Worm (Caenorhabditis elegans) whole organism, L1 larva: ENCODE data around the gene K09C4.4.

Experiments used
- C04F5.9 ChIP-seq: sonication (generic microtip); optimal IDR thresholded peaks from 2 replicates; lab custom pipeline; 2016; ENCODE audit warnings: missing genetic modification characterization, missing compliant biosample characterization
- C34B4.2 ChIP-seq: sonication (generic microtip); optimal IDR thresholded peaks from 2 replicates; lab custom pipeline; 2017; ENCODE audit warnings: mild to moderate bottlenecking, missing genetic modification characterization, missing compliant biosample characterization
- Y116A8C.19 ChIP-seq: sonication (generic microtip); optimal IDR thresholded peaks from 2 replicates; lab custom pipeline; 2016; ENCODE audit warnings: missing compliant biosample characterization, missing genetic modification characterization, borderline replicate concordance
- aly-2 ChIP-seq: fragments of 150-350 bp; optimal IDR thresholded peaks from 2 replicates; lab custom pipeline; 2014; ENCODE audit warnings: missing biosample characterization, missing genetic modification characterization
- ama-1 ChIP-seq: fragments of 150-350 bp; optimal IDR thresholded peaks from 2 replicates; lab custom pipeline; 2014
- ceh-8 ChIP-seq: fragments of 200-800 bp; sonication (Bioruptor generic); optimal IDR thresholded peaks from 2 replicates; lab custom pipeline; 2018; ENCODE audit warnings: mild to moderate bottlenecking, missing genetic modification characterization, moderate library complexity, missing compliant biosample characterization
- ceh-88 ChIP-seq: fragments of 200-800 bp; sonication (Bioruptor generic); IDR thresholded peaks from 2 replicates; pipeline ENCODE4 v1.3.6; 2022; ENCODE audit warnings: missing genetic modification characterization, missing compliant biosample characterization
- ceh-90 ChIP-seq: sonication (generic microtip); optimal IDR thresholded peaks from 2 replicates; lab custom pipeline; 2016; ENCODE audit warnings: missing genetic modification characterization, missing compliant biosample characterization
- dpl-1 ChIP-seq, 3 experiments: fragments of 150-350 bp in 2 of 3; sonication (generic microtip) in 1 of 3; optimal IDR thresholded peaks; 2 replicates each; lab custom pipeline; 2014 to 2017; ENCODE audit warnings: missing biosample characterization in 3 of 3, missing genetic modification characterization in 3 of 3, missing genetic modification reagents in 3 of 3
- elt-2 ChIP-seq: sonication (generic microtip); optimal IDR thresholded peaks from 2 replicates; lab custom pipeline; 2016; ENCODE audit warnings: missing genetic modification characterization, mild to moderate bottlenecking, inconsistent platforms, missing compliant biosample characterization, missing genetic modification reagents
- fkh-4 ChIP-seq: sonication (generic microtip); optimal IDR thresholded peaks from 2 replicates; lab custom pipeline; 2016; ENCODE audit warnings: missing compliant biosample characterization, missing genetic modification characterization, borderline replicate concordance
- fkh-8 ChIP-seq: sonication (generic microtip); optimal IDR thresholded peaks from 2 replicates; lab custom pipeline; 2016; ENCODE audit warnings: mild to moderate bottlenecking, missing genetic modification characterization, missing compliant biosample characterization
- fos-1 ChIP-seq: fragments of 150-350 bp; optimal IDR thresholded peaks from 2 replicates; lab custom pipeline; 2014; ENCODE audit warnings: missing biosample characterization, missing genetic modification characterization
- hlh-4 ChIP-seq: sonication (generic microtip); optimal IDR thresholded peaks from 2 replicates; lab custom pipeline; 2016; ENCODE audit warnings: mild to moderate bottlenecking, missing genetic modification characterization, missing compliant biosample characterization
- hpl-2 ChIP-seq: fragments of 150-350 bp; optimal IDR thresholded peaks from 2 replicates; lab custom pipeline; 2014; ENCODE audit warnings: missing biosample characterization, missing genetic modification reagents, missing genetic modification characterization
- isw-1 ChIP-seq: fragments of 200-800 bp; sonication (Bioruptor generic); IDR thresholded peaks from 2 replicates; pipeline ENCODE4 v1.3.6; 2022; ENCODE audit warnings: missing genetic modification characterization, missing compliant biosample characterization
- jun-1 ChIP-seq: fragments of 150-350 bp; optimal IDR thresholded peaks from 2 replicates; lab custom pipeline; 2014; ENCODE audit warnings: missing biosample characterization, missing genetic modification reagents, missing genetic modification characterization
- lin-14 ChIP-seq: fragments of 200-800 bp; sonication (Bioruptor generic); optimal IDR thresholded peaks from 2 replicates; lab custom pipeline; 2018; ENCODE audit warnings: mild to moderate bottlenecking, missing genetic modification characterization, moderate library complexity, missing compliant biosample characterization
- lin-15B ChIP-seq: fragments of 150-350 bp; sonication (generic microtip); optimal IDR thresholded peaks from 3 replicates; lab custom pipeline; 2014; ENCODE audit warnings: missing biosample characterization, missing genetic modification characterization
- lir-3 ChIP-seq: sonication (generic microtip); optimal IDR thresholded peaks from 2 replicates; lab custom pipeline; 2016; ENCODE audit warnings: mild to moderate bottlenecking, missing genetic modification characterization, moderate library complexity, missing compliant biosample characterization; ENCODE audit not compliant: poor library complexity
- mdl-1 ChIP-seq, 2 experiments: fragments of 150-350 bp; optimal IDR thresholded peaks; 2 replicates each; lab custom pipeline; 2014 to 2017; ENCODE audit warnings: missing biosample characterization in 2 of 2, missing genetic modification characterization in 2 of 2, inconsistent platforms in 1 of 2
- nhr-12 ChIP-seq: sonication (generic microtip); optimal IDR thresholded peaks from 2 replicates; lab custom pipeline; 2017; ENCODE audit warnings: missing biosample characterization, missing genetic modification characterization
- nhr-20 ChIP-seq: sonication (generic microtip); optimal IDR thresholded peaks from 2 replicates; lab custom pipeline; 2016; ENCODE audit warnings: mild to moderate bottlenecking, missing genetic modification characterization, missing compliant biosample characterization
- nhr-77 ChIP-seq: fragments of 150-350 bp; optimal IDR thresholded peaks from 2 replicates; lab custom pipeline; 2014; ENCODE audit warnings: missing biosample characterization, missing genetic modification characterization
- pag-3 ChIP-seq: sonication (generic microtip); optimal IDR thresholded peaks from 2 replicates; lab custom pipeline; 2017; ENCODE audit warnings: missing genetic modification characterization, mild to moderate bottlenecking, missing compliant biosample characterization, antibody characterized with exemption, borderline replicate concordance; ENCODE audit not compliant: insufficient read depth
- pax-3 ChIP-seq: fragments of 200-800 bp; sonication (Bioruptor generic); optimal IDR thresholded peaks from 2 replicates; lab custom pipeline; 2018; ENCODE audit warnings: mild to moderate bottlenecking, missing genetic modification characterization, moderate library complexity, missing compliant biosample characterization
- pqm-1 ChIP-seq: sonication (generic microtip); optimal IDR thresholded peaks from 3 replicates; lab custom pipeline; 2017; ENCODE audit warnings: missing biosample characterization, missing genetic modification characterization
- snpc-4 ChIP-seq: fragments of 150-350 bp; optimal IDR thresholded peaks from 2 replicates; lab custom pipeline; 2014; ENCODE audit warnings: missing biosample characterization, missing genetic modification characterization
- snu-23 ChIP-seq: sonication (generic microtip); optimal IDR thresholded peaks from 2 replicates; lab custom pipeline; 2016; ENCODE audit warnings: missing genetic modification characterization, missing compliant biosample characterization
- sox-4 ChIP-seq: sonication (generic microtip); optimal IDR thresholded peaks from 2 replicates; lab custom pipeline; 2016; ENCODE audit warnings: missing genetic modification characterization, missing compliant biosample characterization
- tbx-2 ChIP-seq: sonication (generic microtip); optimal IDR thresholded peaks from 2 replicates; lab custom pipeline; 2016; ENCODE audit warnings: missing genetic modification characterization, missing compliant biosample characterization
- unc-130 ChIP-seq: fragments of 150-350 bp; optimal IDR thresholded peaks from 2 replicates; lab custom pipeline; 2017; ENCODE audit warnings: missing biosample characterization, missing genetic modification characterization, inconsistent platforms
- unc-30 ChIP-seq: sonication (generic microtip); optimal IDR thresholded peaks from 2 replicates; lab custom pipeline; 2017; ENCODE audit warnings: missing biosample characterization, missing genetic modification characterization
- unc-62 ChIP-seq: fragments of 150-350 bp; optimal IDR thresholded peaks from 2 replicates; lab custom pipeline; 2014; ENCODE audit warnings: missing biosample characterization, missing genetic modification reagents, missing genetic modification characterization
- unc-86 ChIP-seq: sonication (generic microtip); optimal IDR thresholded peaks from 2 replicates; lab custom pipeline; 2016; ENCODE audit warnings: missing genetic modification characterization, missing compliant biosample characterization
- vab-15 ChIP-seq: sonication (generic microtip); optimal IDR thresholded peaks from 2 replicates; lab custom pipeline; 2017; ENCODE audit warnings: missing genotype, mild to moderate bottlenecking, missing genetic modification characterization, missing compliant biosample characterization
- xbp-1 ChIP-seq: sonication (generic microtip); optimal IDR thresholded peaks from 2 replicates; lab custom pipeline; 2016; ENCODE audit warnings: missing genetic modification characterization, missing compliant biosample characterization
- zip-4 ChIP-seq: fragments of 200-800 bp; sonication (Bioruptor generic); optimal IDR thresholded peaks from 2 replicates; lab custom pipeline; 2018; ENCODE audit warnings: mild to moderate bottlenecking, missing genetic modification characterization, moderate library complexity, missing compliant biosample characterization
- ztf-4 ChIP-seq: fragments of 150-350 bp; optimal IDR thresholded peaks from 2 replicates; lab custom pipeline; 2014; ENCODE audit warnings: missing biosample characterization, missing genetic modification characterization

The K09C4.4 gene

ce11 chrX:3296182-3296581, 6.9 kb downstream of the K09C4.4 start, which contains the start of gene K09C4.2:
Gene K09C4.2, plus strand, starts transcription at chrX:3296482.
- no peak for TF ChIP-seq vab-15 (tag; lab: Kevin White, UChicago)
- no peak for TF ChIP-seq ama-1 (lab: Kevin White, UChicago)
- no peak for TF ChIP-seq unc-62
- no peak for TF ChIP-seq pag-3
- no peak for TF ChIP-seq lir-3 (tag; lab: Kevin White, UChicago)
- TF ChIP-seq jun-1: no peak
- no peak for TF ChIP-seq nhr-12 (tag; lab: Kevin White, UChicago)
- TF ChIP-seq unc-30: no peak
- no peak for TF ChIP-seq tbx-2
- TF ChIP-seq sox-4 (tag; lab: Kevin White, UChicago): no peak
- no peak for TF ChIP-seq xbp-1

ce11 chrX:3297812-3298211, 8.5 kb downstream of the K09C4.4 start:
- TF ChIP-seq ceh-90 (tag; lab: Kevin White, UChicago) (no peak), nhr-20 (peak; percentile 29), elt-2 (tag; lab: Kevin White, UChicago) (peak; percentile 87)

DNA sequence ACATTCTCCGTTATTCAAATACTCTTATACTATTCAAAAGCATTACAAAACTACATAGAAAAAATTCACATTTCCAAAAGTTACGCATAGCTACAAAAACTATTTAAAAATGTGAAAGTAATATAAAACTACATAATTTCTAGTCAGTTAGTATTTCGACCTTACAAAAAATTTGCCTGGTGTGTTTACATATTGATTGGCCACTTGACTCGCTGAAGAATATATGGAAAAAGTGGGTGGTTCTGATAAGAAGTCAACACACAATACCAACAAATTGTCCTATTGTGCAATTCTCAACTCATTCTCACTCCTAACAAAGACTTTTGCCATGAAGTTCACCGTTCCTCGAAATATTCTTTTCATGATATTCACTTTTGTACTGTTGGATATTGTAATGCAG, 9.3 kb downstream of the K09C4.4 start, which contains the start of gene K09C4.1:
Gene K09C4.1, plus strand, starts transcription at position 301 of the 400 bp plus-strand sequence.
- no peak for TF ChIP-seq fkh-8 (tag; lab: Kevin White, UChicago)
- TF ChIP-seq pqm-1 (tag; lab: Kevin White, UChicago): no peak
- no peak for TF ChIP-seq aly-2
- no peak for TF ChIP-seq mdl-1 (tag; optimal IDR thresholded peaks at IDR 0.05; lab: Kevin White, UChicago)
- no peak for TF ChIP-seq unc-130 (tag; lab: Kevin White, UChicago)
- TF ChIP-seq fkh-4 (tag; lab: Kevin White, UChicago): no peak
- no peak for TF ChIP-seq dpl-1 (GFP tag; optimal IDR thresholded peaks at IDR 0.05; lab: Kevin White, UChicago)
- TF ChIP-seq snpc-4 (tag; lab: Kevin White, UChicago): no peak
- no peak for TF ChIP-seq pax-3 (tag; lab: Kevin White, UChicago)
- TF ChIP-seq ceh-88 (GFP tag; lab: Robert Waterston, UW): no peak
- TF ChIP-seq snu-23 (GFP tag; lab: Kevin White, UChicago): no peak
- no peak for TF ChIP-seq lin-15B (tag; lab: Kevin White, UChicago)
- TF ChIP-seq C34B4.2 (tag; lab: Kevin White, UChicago): no peak
- no peak for TF ChIP-seq Y116A8C.19 (tag; lab: Kevin White, UChicago)
- no peak for TF ChIP-seq unc-86
- TF ChIP-seq ztf-4 (tag; lab: Kevin White, UChicago): no peak
- no peak for TF ChIP-seq fos-1 (tag; lab: Kevin White, UChicago)
- TF ChIP-seq hlh-4 (tag; lab: Kevin White, UChicago): no peak
- TF ChIP-seq nhr-77 (tag; lab: Kevin White, UChicago): no peak
- no peak for TF ChIP-seq vab-15 (tag; lab: Kevin White, UChicago)

- TF ChIP-seq Y116A8C.19 (tag; lab: Kevin White, UChicago): no peak
- no peak for TF ChIP-seq ztf-4 (tag; lab: Kevin White, UChicago)
- no peak for TF ChIP-seq isw-1 (GFP tag; lab: Robert Waterston, UW)
- no peak for TF ChIP-seq dpl-1 (GFP tag; optimal IDR thresholded peaks at IDR 0.05; lab: Kevin White, UChicago)
- TF ChIP-seq hpl-2 (GFP tag; lab: Kevin White, UChicago): no peak
- no peak for TF ChIP-seq ceh-8
- TF ChIP-seq fos-1 (tag; lab: Kevin White, UChicago): no peak
- no peak for TF ChIP-seq unc-130 (tag; lab: Kevin White, UChicago)
- no peak for TF ChIP-seq ceh-90 (tag; lab: Kevin White, UChicago)
- TF ChIP-seq C04F5.9 (tag; lab: Kevin White, UChicago): no peak
- TF ChIP-seq zip-4: no peak
- no peak for TF ChIP-seq unc-30
- no peak for TF ChIP-seq C34B4.2 (tag; lab: Kevin White, UChicago)
- no peak for TF ChIP-seq lin-14
Measured at ce11 chrX:3300582-3300981, 11.3 kb downstream of the K09C4.4 start.
